Fruit fly (Drosophila melanogaster) whole organism, pupa: Measurements from ENCODE around the gene brm.

Source experiments
- CG10348 ChIP-seq: fragments of 200-800 bp; sonication (Bioruptor generic); IDR thresholded peaks from 2 replicates; pipeline ENCODE4 v1.3.6; 2022; ENCODE audit warnings: missing biosample characterization, missing genetic modification characterization
- CG12605 ChIP-seq: fragments of 200-800 bp; sonication (Bioruptor generic); IDR thresholded peaks from 2 replicates; pipeline ENCODE4 v1.3.6; 2022; ENCODE audit warnings: missing biosample characterization, missing genetic modification characterization
- CG13204 ChIP-seq: fragments of 200-800 bp; sonication (Bioruptor generic); optimal IDR thresholded peaks from 2 replicates; lab custom pipeline; 2018; ENCODE audit warnings: missing biosample characterization, mild to moderate bottlenecking, missing genetic modification characterization, moderate library complexity
- CG14655 ChIP-seq: fragments of 200-800 bp; sonication (Bioruptor generic); optimal IDR thresholded peaks from 3 replicates; lab custom pipeline; 2017; ENCODE audit warnings: mild to moderate bottlenecking, missing biosample characterization, missing genetic modification reagents, missing genetic modification characterization
- CG15710 ChIP-seq: fragments of 200-800 bp; sonication (Bioruptor generic); optimal IDR thresholded peaks from 2 replicates; lab custom pipeline; 2018; ENCODE audit warnings: missing biosample characterization, mild to moderate bottlenecking, missing genetic modification characterization, moderate library complexity
- CG17806 ChIP-seq: fragments of 200-800 bp; sonication (Bioruptor generic); optimal IDR thresholded peaks from 2 replicates; lab custom pipeline; 2018; ENCODE audit warnings: missing biosample characterization, mild to moderate bottlenecking, missing genetic modification characterization, moderate library complexity
- CG32121 ChIP-seq: fragments of 200-800 bp; sonication (Bioruptor generic); IDR thresholded peaks from 2 replicates; pipeline ENCODE4 v1.3.6; 2022; ENCODE audit warnings: missing biosample characterization, missing genetic modification characterization
- CG34367 ChIP-seq: fragments of 200-800 bp; sonication (Bioruptor generic); optimal IDR thresholded peaks from 2 replicates; lab custom pipeline; 2018; ENCODE audit warnings: missing biosample characterization, mild to moderate bottlenecking, missing genetic modification characterization
- CG4496 ChIP-seq: fragments of 200-800 bp; sonication (Bioruptor generic); IDR thresholded peaks from 3 replicates; pipeline ENCODE4 v1.3.6; 2022; ENCODE audit warnings: missing biosample characterization, missing genetic modification characterization
- CG8159 ChIP-seq: fragments of 200-800 bp; sonication (Bioruptor generic); optimal IDR thresholded peaks from 3 replicates; lab custom pipeline; 2018; ENCODE audit warnings: missing biosample characterization, mild to moderate bottlenecking, missing genetic modification characterization, moderate library complexity
- CG8301 ChIP-seq: fragments of 200-800 bp; sonication (Bioruptor generic); optimal IDR thresholded peaks from 2 replicates; lab custom pipeline; 2018; ENCODE audit warnings: missing biosample characterization, mild to moderate bottlenecking, missing genetic modification characterization
- CG9948 ChIP-seq: fragments of 200-800 bp; sonication (Bioruptor generic); optimal IDR thresholded peaks from 2 replicates; lab custom pipeline; 2018; ENCODE audit warnings: missing biosample characterization, mild to moderate bottlenecking, missing genetic modification characterization, moderate library complexity
- D1 ChIP-seq: fragments of 200-800 bp; sonication (Bioruptor generic); optimal IDR thresholded peaks from 2 replicates; lab custom pipeline; 2018; ENCODE audit warnings: missing biosample characterization, mild to moderate bottlenecking, missing genetic modification characterization, moderate library complexity
- EcR ChIP-seq: fragments of 200-800 bp; sonication (Bioruptor generic); optimal IDR thresholded peaks from 3 replicates; lab custom pipeline; 2019; ENCODE audit warnings: missing biosample characterization, missing genetic modification characterization, mild to moderate bottlenecking, moderate library complexity, missing genetic modification reagents
- Ets98B ChIP-seq: fragments of 200-800 bp; sonication (Bioruptor generic); IDR thresholded peaks from 2 replicates; pipeline ENCODE4 v1.3.6; 2022; ENCODE audit warnings: missing biosample characterization, missing genetic modification characterization
- Pif1A ChIP-seq: fragments of 200-800 bp; sonication (Bioruptor generic); optimal IDR thresholded peaks from 3 replicates; lab custom pipeline; 2016; ENCODE audit warnings: missing biosample characterization, missing genetic modification characterization
- Pif1B ChIP-seq: fragments of 200-800 bp; sonication (Bioruptor generic); optimal IDR thresholded peaks from 3 replicates; lab custom pipeline; 2016; ENCODE audit warnings: missing biosample characterization, missing genetic modification characterization
- Snoo ChIP-seq: fragments of 200-800 bp; sonication (Bioruptor generic); optimal IDR thresholded peaks from 3 replicates; lab custom pipeline; 2017; ENCODE audit warnings: missing biosample characterization, mild to moderate bottlenecking, missing genetic modification characterization, inconsistent platforms
- fd96Ca ChIP-seq: fragments of 200-800 bp; sonication (Bioruptor generic); IDR thresholded peaks from 3 replicates; pipeline ENCODE4 v1.3.6; 2022; ENCODE audit warnings: missing biosample characterization, missing genetic modification characterization
- gl ChIP-seq: fragments of 200-800 bp; sonication (Bioruptor generic); optimal IDR thresholded peaks from 2 replicates; lab custom pipeline; 2018; ENCODE audit warnings: missing biosample characterization, mild to moderate bottlenecking, missing genetic modification characterization
- rn ChIP-seq: fragments of 200-800 bp; sonication (Bioruptor generic); IDR thresholded peaks from 2 replicates; pipeline ENCODE4 v1.3.6; 2022; ENCODE audit warnings: missing biosample characterization, missing genetic modification characterization

brm gene

DNA sequence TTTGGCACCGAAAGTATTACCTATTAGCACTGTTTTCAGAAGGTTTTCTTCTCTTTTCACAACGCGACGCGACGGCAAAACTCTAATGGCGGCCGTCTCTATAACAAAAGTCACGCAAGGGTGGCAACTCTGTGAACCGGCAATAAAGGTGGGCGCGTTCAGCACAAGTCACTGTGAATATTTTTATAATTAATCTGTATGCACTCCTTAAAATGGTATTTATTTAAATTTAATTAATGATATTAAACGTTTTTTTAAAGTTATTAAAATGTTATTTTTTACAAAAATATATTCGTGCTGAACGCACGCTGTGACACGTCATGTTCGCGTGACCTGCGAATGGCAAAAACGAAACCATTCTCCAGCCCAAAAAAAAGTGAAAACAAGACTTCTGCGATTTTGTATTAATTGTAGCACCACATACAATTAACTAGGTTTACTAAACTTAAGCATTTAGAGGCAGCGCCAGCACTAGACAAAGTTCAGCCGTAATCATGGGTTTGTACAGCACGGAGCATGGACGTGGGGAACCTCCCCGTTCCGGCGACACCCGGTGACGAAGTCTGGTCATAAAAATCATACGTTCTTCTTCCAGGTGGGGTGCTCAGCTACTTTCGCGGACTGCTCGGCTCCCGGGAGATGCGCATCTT is at the start of gene brm, which contains the start of gene Arl1:
Gene brm (minus strand): TSS at position 87 of the 650 bp plus-strand sequence.
Gene Arl1 (plus strand): TSS at position 353 of the 650 bp plus-strand sequence.
- TF ChIP-seq gl (tag; lab: Kevin White, UChicago) (peak; percentile 92), CG17806 (peak; percentile 99), CG15710 (tag; lab: Kevin White, UChicago) (peak; percentile 99), fd96Ca (GFP tag; lab: Robert Waterston, UW) (peak; percentile 99), Snoo (tag; lab: Kevin White, UChicago) (peak; percentile 99), CG32121 (GFP tag; lab: Robert Waterston, UW) (peak; percentile 99), CG8301 (tag; lab: Kevin White, UChicago) (peak; percentile 96), CG8159 (tag; lab: Kevin White, UChicago) (peak; percentile 98), CG34367 (tag; lab: Kevin White, UChicago) (peak; percentile 96), CG12605 (peak; percentile 98), CG13204 (peak; percentile 91), CG9948 (peak; percentile 98), D1 (tag; lab: Kevin White, UChicago) (no peak), CG14655 (peak; percentile 99), CG4496 (GFP tag; lab: Robert Waterston, UW) (peak; percentile 99), Pif1A (GFP tag; lab: Kevin White, UChicago) (no peak), CG10348 (GFP tag; lab: Robert Waterston, UW) (peak; percentile 96), EcR (GFP tag; lab: Kevin White, UChicago) (peak; percentile 65), Ets98B (GFP tag; lab: Robert Waterston, UW) (peak; percentile 99), Pif1B (GFP tag; lab: Kevin White, UChicago) (peak; percentile 96), rn (GFP tag; lab: Robert Waterston, UW) (peak; percentile 99)

DNA sequence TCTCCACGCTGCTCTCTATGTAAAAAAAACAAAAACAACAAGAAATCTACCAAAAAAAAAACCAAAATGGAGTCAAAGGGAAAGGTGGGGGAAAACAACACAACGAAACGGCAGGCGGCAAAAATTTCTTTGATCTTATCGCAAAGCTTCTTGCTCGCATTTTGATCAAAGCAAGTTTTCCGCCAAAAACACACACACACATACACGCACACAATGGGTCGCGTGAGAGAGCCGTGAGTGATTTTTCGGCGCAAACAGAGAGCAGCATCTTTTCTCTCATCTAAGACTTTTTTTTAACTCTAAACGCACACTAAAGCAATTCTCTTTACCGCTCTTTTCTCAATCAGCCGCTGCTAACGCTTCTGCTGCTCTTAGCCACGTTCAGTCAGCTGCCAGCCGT is 46.3 kb upstream of the brm start:
- TF ChIP-seq CG8301 (tag; lab: Kevin White, UChicago) (no peak), fd96Ca (GFP tag; lab: Robert Waterston, UW) (no peak), CG32121 (GFP tag; lab: Robert Waterston, UW) (no peak), CG14655 (no peak), CG8159 (tag; lab: Kevin White, UChicago) (no peak)

DNA sequence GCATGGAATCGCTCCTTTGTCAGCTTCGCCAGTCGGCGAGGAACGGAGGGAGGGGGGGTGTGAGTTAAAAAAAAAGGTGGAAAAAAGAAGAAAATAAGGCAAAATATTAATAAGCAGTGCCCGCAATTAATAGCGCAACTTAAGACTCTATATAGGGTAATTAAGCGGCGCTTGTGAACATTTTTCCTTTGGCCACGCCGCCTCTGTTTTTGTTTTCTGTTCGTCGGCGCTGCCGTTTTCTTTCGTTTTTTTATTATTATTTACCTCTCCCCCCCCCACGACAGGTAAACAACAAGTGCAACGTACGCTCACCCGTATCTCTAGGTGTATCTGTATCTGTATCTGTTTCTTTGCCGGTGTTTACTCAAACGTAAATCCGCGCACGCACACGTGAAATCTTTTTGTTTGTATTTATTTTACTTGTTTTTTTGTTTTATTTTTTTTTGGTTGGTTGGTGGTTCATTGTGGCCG is 44.5 kb upstream of the brm start:
- TF ChIP-seq D1 (tag; lab: Kevin White, UChicago), result no peak
- TF ChIP-seq CG14655, result peak; percentile 55
- peak; percentile 77 for TF ChIP-seq EcR (GFP tag; lab: Kevin White, UChicago)
- TF ChIP-seq Pif1A (GFP tag; lab: Kevin White, UChicago), result peak; percentile 69
- peak; percentile 54 for TF ChIP-seq Pif1B (GFP tag; lab: Kevin White, UChicago)
- peak; percentile 48; the same call in 1 of the 2 replicates for TF ChIP-seq rn (GFP tag; lab: Robert Waterston, UW)
- TF ChIP-seq CG8301 (tag; lab: Kevin White, UChicago), result peak; percentile 38
- peak; percentile 57 for TF ChIP-seq CG17806
- TF ChIP-seq Snoo (tag; lab: Kevin White, UChicago), result peak; percentile 46
- peak; percentile 90 for TF ChIP-seq CG4496 (GFP tag; lab: Robert Waterston, UW)
- peak; percentile 56; the same call in 1 of the 2 replicates for TF ChIP-seq CG12605
- TF ChIP-seq CG8159 (tag; lab: Kevin White, UChicago), result peak; percentile 72
- TF ChIP-seq fd96Ca (GFP tag; lab: Robert Waterston, UW), result peak; percentile 93
- peak; percentile 3 for TF ChIP-seq CG34367 (tag; lab: Kevin White, UChicago)
- TF ChIP-seq Ets98B (GFP tag; lab: Robert Waterston, UW), result peak; percentile 86
- TF ChIP-seq CG10348 (GFP tag; lab: Robert Waterston, UW), result 0 out of 2 replicates have a peak, but pooled peaks have one; percentile 6
- TF ChIP-seq CG32121 (GFP tag; lab: Robert Waterston, UW), result peak; percentile 84
- peak; percentile 23 for TF ChIP-seq gl (tag; lab: Kevin White, UChicago)
- peak; percentile 33 for TF ChIP-seq CG9948
- TF ChIP-seq CG15710 (tag; lab: Kevin White, UChicago), result peak; percentile 67
- TF ChIP-seq CG13204, result peak; percentile 39

DNA sequence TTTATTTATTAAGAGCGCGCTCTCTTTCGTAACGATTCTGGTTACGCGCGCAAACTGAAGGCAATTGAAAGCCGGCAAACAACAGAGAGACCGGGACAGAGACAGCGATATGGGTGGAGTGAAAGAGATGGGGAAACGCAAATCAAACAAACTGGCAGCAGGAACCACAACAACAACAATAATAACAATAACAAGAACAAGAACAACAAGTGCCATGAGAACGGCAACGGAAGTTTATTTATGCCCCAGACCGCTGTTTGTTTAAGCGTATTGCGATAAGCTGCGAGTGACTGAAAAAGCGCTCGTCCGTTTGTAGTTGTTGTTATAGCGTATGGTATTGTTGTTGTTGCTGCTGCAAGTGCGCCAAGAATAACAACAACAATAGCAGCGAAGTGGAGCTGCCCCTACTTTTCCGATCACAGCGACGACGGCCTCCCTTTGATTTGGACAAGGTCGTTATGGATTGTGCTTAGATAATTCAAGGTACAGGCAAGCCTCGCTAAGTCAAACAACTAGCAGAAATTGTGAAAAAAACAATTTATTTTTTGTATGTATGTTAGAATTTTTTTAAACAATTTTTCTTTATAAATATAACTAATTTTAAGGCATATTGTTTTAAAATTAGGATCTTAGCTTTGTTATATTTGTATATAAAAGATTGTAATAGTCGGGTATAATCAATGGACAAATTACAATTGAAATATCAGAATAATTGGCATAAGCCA is 43.6 kb upstream of the brm start:
- TF ChIP-seq CG32121 (GFP tag; lab: Robert Waterston, UW), result no peak
- peak; percentile 51 for TF ChIP-seq CG13204
- TF ChIP-seq CG8159 (tag; lab: Kevin White, UChicago), result no peak
- TF ChIP-seq Pif1B (GFP tag; lab: Kevin White, UChicago), result peak; percentile 32
- TF ChIP-seq CG8301 (tag; lab: Kevin White, UChicago), result no peak
- TF ChIP-seq CG10348 (GFP tag; lab: Robert Waterston, UW), result no peak
- TF ChIP-seq CG34367 (tag; lab: Kevin White, UChicago), result peak; percentile 7
- no peak for TF ChIP-seq CG12605
- no peak for TF ChIP-seq D1 (tag; lab: Kevin White, UChicago)
- peak; percentile 35 for TF ChIP-seq CG14655
- no peak for TF ChIP-seq CG4496 (GFP tag; lab: Robert Waterston, UW)
- TF ChIP-seq CG17806, result no peak
- TF ChIP-seq Snoo (tag; lab: Kevin White, UChicago), result peak; percentile 6
- TF ChIP-seq Pif1A (GFP tag; lab: Kevin White, UChicago), result peak; percentile 50
- no peak for TF ChIP-seq CG9948
- no peak for TF ChIP-seq EcR (GFP tag; lab: Kevin White, UChicago)
- no peak for TF ChIP-seq rn (GFP tag; lab: Robert Waterston, UW)
- no peak for TF ChIP-seq CG15710 (tag; lab: Kevin White, UChicago)
- TF ChIP-seq fd96Ca (GFP tag; lab: Robert Waterston, UW), result peak; percentile 54; the same call in 2 of the 3 replicates
- TF ChIP-seq gl (tag; lab: Kevin White, UChicago), result peak; percentile 20
- TF ChIP-seq Ets98B (GFP tag; lab: Robert Waterston, UW), result 0 out of 2 replicates have a peak, but pooled peaks have one; percentile 16
